Fruit fly (Drosophila melanogaster) whole organism, prepupa: ENCODE measurements around the gene CG33703.

Experiments
- CG11902 ChIP-seq: fragments of 200-800 bp; sonication (Bioruptor generic); optimal IDR thresholded peaks from 3 replicates; lab custom pipeline; 2016; ENCODE audit warnings: missing biosample characterization, missing genetic modification characterization
- CG3032 ChIP-seq: fragments of 200-800 bp; optimal IDR thresholded peaks from 2 replicates; lab custom pipeline; 2019; ENCODE audit warnings: missing biosample characterization, mild to moderate bottlenecking, missing genetic modification characterization, moderate library complexity
- CG4318 ChIP-seq: fragments of 200-800 bp; sonication (Bioruptor generic); optimal IDR thresholded peaks from 3 replicates; lab custom pipeline; 2017; ENCODE audit warnings: missing biosample characterization, mild to moderate bottlenecking, missing genetic modification characterization
- CG6163 ChIP-seq: fragments of 200-800 bp; sonication (Bioruptor generic); IDR thresholded peaks from 3 replicates; pipeline ENCODE4 v1.3.6; 2022; ENCODE audit warnings: missing biosample characterization, missing genetic modification characterization
- Ets21C ChIP-seq: fragments of 200-800 bp; sonication (Bioruptor generic); optimal IDR thresholded peaks from 3 replicates; lab custom pipeline; 2016; ENCODE audit warnings: missing biosample characterization, missing genetic modification characterization
- Ets96B ChIP-seq: fragments of 200-800 bp; optimal IDR thresholded peaks from 2 replicates; lab custom pipeline; 2019; ENCODE audit warnings: missing biosample characterization, mild to moderate bottlenecking, missing genetic modification characterization, moderate library complexity
- Smox ChIP-seq: fragments of 200-800 bp; sonication (Bioruptor generic); optimal IDR thresholded peaks from 3 replicates; lab custom pipeline; 2016; ENCODE audit warnings: missing biosample characterization, missing genetic modification characterization
- Sox14 ChIP-seq: fragments of 200-800 bp; sonication (Bioruptor generic); optimal IDR thresholded peaks from 3 replicates; lab custom pipeline; 2016; ENCODE audit warnings: missing biosample characterization, missing genetic modification characterization
- acj6 ChIP-seq: fragments of 200-800 bp; sonication (Bioruptor generic); optimal IDR thresholded peaks from 3 replicates; lab custom pipeline; 2016; ENCODE audit warnings: missing biosample characterization, missing genetic modification characterization
- eg ChIP-seq: fragments of 200-800 bp; sonication (Bioruptor generic); IDR thresholded peaks from 3 replicates; pipeline ENCODE4 v1.3.6; 2022; ENCODE audit warnings: missing biosample characterization, missing genetic modification characterization
- fd59A ChIP-seq: fragments of 200-800 bp; sonication (Bioruptor generic); optimal IDR thresholded peaks from 2 replicates; lab custom pipeline; 2017; ENCODE audit warnings: missing biosample characterization, mild to moderate bottlenecking, missing genetic modification characterization, missing genetic modification reagents
- ss ChIP-seq, 2 experiments: fragments of 200-800 bp; sonication (Bioruptor generic); optimal IDR thresholded peaks; 2 replicates in 1 of 2; 3 replicates in 1 of 2; lab custom pipeline; 2017 to 2018; ENCODE audit warnings: mild to moderate bottlenecking in 2 of 2, missing biosample characterization in 2 of 2, missing genetic modification characterization in 2 of 2, moderate library complexity in 1 of 2
- vri ChIP-seq: fragments of 200-800 bp; sonication (Bioruptor generic); optimal IDR thresholded peaks from 3 replicates; lab custom pipeline; 2016; ENCODE audit warnings: missing biosample characterization, mild to moderate bottlenecking, missing genetic modification characterization

Gene CG33703

DNA sequence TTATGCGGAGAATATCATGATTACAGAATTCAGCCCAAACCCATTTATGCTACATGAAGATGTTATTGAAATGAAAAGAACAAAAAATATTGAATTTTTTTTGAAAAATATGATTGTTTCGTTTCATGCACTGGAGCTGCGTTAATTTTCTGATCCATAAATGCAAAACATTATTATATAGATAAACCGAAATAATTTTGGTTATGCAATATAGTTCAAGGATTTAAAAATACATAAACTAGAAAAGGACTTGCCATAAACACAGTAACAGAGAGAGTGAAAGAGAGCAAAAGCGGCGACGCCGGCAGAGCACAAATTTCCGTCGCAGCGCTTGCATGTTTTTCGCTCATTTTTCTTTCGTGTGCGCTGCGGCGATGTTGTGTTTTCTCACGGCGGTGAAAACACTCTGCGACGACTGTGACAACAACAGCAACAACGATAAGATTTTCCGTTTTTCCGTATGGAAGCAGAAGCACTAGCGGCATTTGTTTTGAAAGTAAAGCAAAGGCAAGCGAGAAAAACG is 50.2 kb downstream of the CG33703 start (continued):
- peak; percentile 90 for TF ChIP-seq eg (GFP tag; lab: Robert Waterston, UW)
- peak; percentile 66 to 84 for TF ChIP-seq ss (GFP tag; optimal IDR thresholded peaks at IDR 0.05; lab: Kevin White, UChicago)
- TF ChIP-seq CG3032 (tag; lab: Kevin White, UChicago): peak; percentile 91
- TF ChIP-seq Smox: peak; percentile 89
- peak; percentile 86 for TF ChIP-seq Sox14
- peak; percentile 92 for TF ChIP-seq Ets96B (tag; lab: Kevin White, UChicago)
- TF ChIP-seq Ets21C (GFP tag; lab: Kevin White, UChicago): peak; percentile 76
- peak; percentile 59 for TF ChIP-seq CG11902 (GFP tag; lab: Kevin White, UChicago)
- TF ChIP-seq acj6 (GFP tag; lab: Kevin White, UChicago): peak; percentile 87
- peak; percentile 83 for TF ChIP-seq vri (GFP tag; lab: Kevin White, UChicago)
- TF ChIP-seq fd59A (GFP tag; lab: Kevin White, UChicago): peak; percentile 81
- peak; percentile 87 for TF ChIP-seq CG6163 (GFP tag; lab: Robert Waterston, UW)
- peak; percentile 88 for TF ChIP-seq CG4318 (GFP tag; lab: Kevin White, UChicago)
